Worm (Caenorhabditis elegans): ENCODE data around the gene obr-2.

The obr-2 gene

DNA sequence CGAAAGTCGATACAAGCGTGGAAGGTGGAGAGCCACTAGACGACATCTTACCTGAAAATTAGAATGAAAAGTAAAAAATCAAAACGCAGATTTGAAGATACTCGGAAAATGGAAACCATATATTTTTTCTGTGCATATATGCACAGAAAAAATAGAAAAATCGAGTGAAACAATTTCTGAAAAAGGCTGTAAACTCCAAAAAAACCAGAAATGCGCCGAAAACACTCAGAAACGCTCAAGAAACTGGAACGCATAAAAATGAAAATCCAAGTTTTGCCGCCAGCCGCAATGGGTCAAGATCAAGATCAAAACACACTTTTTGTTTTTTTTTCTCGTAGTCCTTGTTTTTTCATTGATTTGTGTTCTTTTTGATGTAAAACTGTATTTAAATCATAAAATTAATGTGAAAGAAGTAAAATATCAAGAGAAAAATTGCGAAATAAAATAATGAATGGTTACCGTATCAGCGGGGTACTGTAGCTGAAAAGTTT lies 21.4 kb downstream of the obr-2 start, which contains the start of gene T01C3.3 (continued):
- TF ChIP-seq chd-7 (tag; optimal IDR thresholded peaks at IDR 0.05): no peak
- peak; percentile 56 for TF ChIP-seq rcor-1 (GFP tag; IDR thresholded peaks at IDR 0.05)
- no peak for TF ChIP-seq sptf-2 (GFP tag; optimal IDR thresholded peaks at IDR 0.05)
- TF ChIP-seq lin-40 (tag; optimal IDR thresholded peaks at IDR 0.05): no peak
- peak; percentile 13 for TF ChIP-seq snpc-1.3 (tag; optimal IDR thresholded peaks at IDR 0.05; ENCODE audit: insufficient read depth)
- TF ChIP-seq let-526 (GFP tag; IDR thresholded peaks at IDR 0.05): no peak
- no peak for TF ChIP-seq pha-4 (tag; optimal IDR thresholded peaks at IDR 0.05)
- no peak for TF ChIP-seq lsy-27 (tag; optimal IDR thresholded peaks at IDR 0.05; ENCODE audit: borderline replicate concordance, insufficient read depth)
- TF ChIP-seq rec-8 (tag; optimal IDR thresholded peaks at IDR 0.05): no peak
- TF ChIP-seq ztf-22 (GFP tag; optimal IDR thresholded peaks at IDR 0.05): no peak
- TF ChIP-seq K11D2.4 (GFP tag; IDR thresholded peaks at IDR 0.05): no peak
- no peak for TF ChIP-seq Y56A3A.18 (GFP tag; IDR thresholded peaks at IDR 0.05)
- no peak for TF ChIP-seq hlh-12 (tag; optimal IDR thresholded peaks at IDR 0.05)
- no peak for TF ChIP-seq attf-5 (GFP tag; optimal IDR thresholded peaks at IDR 0.05)
- no peak for TF ChIP-seq F23B12.7 (tag; optimal IDR thresholded peaks at IDR 0.05; ENCODE audit: insufficient read depth)
- peak; percentile 60 for TF ChIP-seq attf-3 (GFP tag; conservative IDR thresholded peaks at IDR 0.05)
- TF ChIP-seq akir-1 (GFP tag; optimal IDR thresholded peaks at IDR 0.05): no peak
- TF ChIP-seq mel-28 (tag; optimal IDR thresholded peaks at IDR 0.05; ENCODE audit: borderline replicate concordance): no peak
- peak; percentile 50 for TF ChIP-seq mcd-1 (GFP tag; IDR thresholded peaks at IDR 0.05)
- TF ChIP-seq aptf-3 (GFP tag; IDR thresholded peaks at IDR 0.05): no peak
- peak; percentile 98 for TF ChIP-seq efl-1 (GFP tag; optimal IDR thresholded peaks at IDR 0.05)
- no peak for TF ChIP-seq Y79H2A.3 (GFP tag; conservative IDR thresholded peaks at IDR 0.05)
- peak; percentile 92 for TF ChIP-seq madf-8 (GFP tag; conservative IDR thresholded peaks at IDR 0.05)
- TF ChIP-seq dox-1 (GFP tag; IDR thresholded peaks at IDR 0.05): peak; percentile 57
- no peak for TF ChIP-seq Y53G8AR.9 (GFP tag; conservative IDR thresholded peaks at IDR 0.05)
- no peak for TF ChIP-seq ets-4 (GFP tag; optimal IDR thresholded peaks at IDR 0.05)
- no peak for TF ChIP-seq egrh-3 (GFP tag; IDR thresholded peaks at IDR 0.05)
- TF ChIP-seq repo-1 (tag; optimal IDR thresholded peaks at IDR 0.05): no peak
- TF ChIP-seq somi-1 (GFP tag; optimal IDR thresholded peaks at IDR 0.05): no peak
- TF ChIP-seq nfya-1 (tag; optimal IDR thresholded peaks at IDR 0.05; ENCODE audit: borderline replicate concordance, insufficient read depth): no peak
- TF ChIP-seq B0035.1 (tag; optimal IDR thresholded peaks at IDR 0.05): no peak
- TF ChIP-seq dpff-1 (tag; optimal IDR thresholded peaks at IDR 0.05): no peak
- TF ChIP-seq nhr-179 (tag; optimal IDR thresholded peaks at IDR 0.05): no peak
- peak; percentile 89 for TF ChIP-seq D2030.7 (GFP tag; IDR thresholded peaks at IDR 0.05)
- no peak for TF ChIP-seq unc-62 (GFP tag; optimal IDR thresholded peaks at IDR 0.05)
- no peak for TF ChIP-seq lin-26 (GFP tag; IDR thresholded peaks at IDR 0.05)
- no peak for TF ChIP-seq F57C9.4 (tag; optimal IDR thresholded peaks at IDR 0.05)
- no peak for TF ChIP-seq T26A5.8 (tag; optimal IDR thresholded peaks at IDR 0.05)
- no peak for TF ChIP-seq gei-17 (GFP tag; optimal IDR thresholded peaks at IDR 0.05)
- no peak for TF ChIP-seq nfyb-1 (GFP tag; IDR thresholded peaks at IDR 0.05)
- TF ChIP-seq F37B4.10 (GFP tag; IDR thresholded peaks at IDR 0.05): no peak
- peak; percentile 65; the same call in 1 of the 2 replicates for TF ChIP-seq B0019.2 (GFP tag; conservative IDR thresholded peaks at IDR 0.05)
- no peak for TF ChIP-seq ceh-27 (GFP tag; optimal IDR thresholded peaks at IDR 0.05)
- no peak for TF ChIP-seq snpc-1.1 (tag; optimal IDR thresholded peaks at IDR 0.05; ENCODE audit: insufficient read depth)
- TF ChIP-seq lir-1 (GFP tag; conservative IDR thresholded peaks at IDR 0.05): no peak
- TF ChIP-seq ceh-79 (tag; optimal IDR thresholded peaks at IDR 0.05): no peak
- TF ChIP-seq F52B5.7 (tag; optimal IDR thresholded peaks at IDR 0.05): no peak
- no peak for TF ChIP-seq ztf-26 (tag; optimal IDR thresholded peaks at IDR 0.05)
